Comparison of ENCODE assay signal across 4 fruit fly cellular contexts in the genomic region with DNA sequence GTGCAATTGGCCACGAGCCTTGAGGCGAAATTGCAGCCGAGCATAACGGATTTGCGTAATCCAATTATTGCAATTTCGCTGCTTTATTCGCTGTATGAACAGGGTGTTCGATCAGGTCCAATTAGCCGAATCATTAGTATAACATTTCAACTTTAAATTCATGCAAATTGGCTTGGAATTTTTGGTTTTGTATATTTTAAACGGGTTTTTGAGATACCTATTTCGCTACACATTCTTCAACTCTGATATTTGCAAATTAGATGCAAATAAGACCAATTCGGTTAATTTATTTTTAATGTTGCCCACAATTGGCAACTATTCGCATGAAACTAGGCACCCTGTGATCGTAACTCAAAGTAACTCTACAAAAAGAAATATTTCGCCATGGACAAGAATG.
TF ChIP-seq lines count a peak whose summit lies in the region.

No protein-coding gene starts in this region.

TF ChIP-seq in whole organism, adult, 20 proteins besides CTCF, POLR2A, EP300 and RAD21 (continued from another document):
- no peak for TF ChIP-seq kay (GFP tag; lab: Kevin White, UChicago; ENCODE audit: borderline replicate concordance)
- peak; percentile 70 for TF ChIP-seq tj (GFP tag; optimal IDR thresholded peaks at IDR 0.05; lab: Kevin White, UChicago)
- peak; percentile 48 for TF ChIP-seq CG5204 (GFP tag; optimal IDR thresholded peaks at IDR 0.05; lab: Kevin White, UChicago)

TF ChIP-seq in whole organism, embryonic, 481 proteins besides CTCF, POLR2A, EP300 and RAD21 (continued from another document and continues in another):
- TF ChIP-seq Pdp1 (GFP tag; optimal IDR thresholded peaks at IDR 0.05; lab: Kevin White, UChicago) (peak in 1 of 2 experiments; percentile 22), insv (GFP tag; optimal IDR thresholded peaks at IDR 0.05; lab: Kevin White, UChicago) (no peak), CG12769 (tag; optimal IDR thresholded peaks at IDR 0.05; lab: Kevin White, UChicago) (peak; percentile 44), hth (optimal IDR thresholded peaks at IDR 0.05; lab: Kevin White, UChicago) (no peak), lov (optimal IDR thresholded peaks at IDR 0.05; lab: Kevin White, UChicago) (no peak), lov (GFP tag; IDR thresholded peaks at IDR 0.05; lab: Robert Waterston, UW) (no peak), CG33557 (GFP tag; optimal IDR thresholded peaks at IDR 0.05; lab: Kevin White, UChicago) (no peak), caup (GFP tag; optimal IDR thresholded peaks at IDR 0.05; lab: Kevin White, UChicago; ENCODE audit: severe bottlenecking) (no peak), ems (GFP tag; optimal IDR thresholded peaks at IDR 0.05; lab: Kevin White, UChicago) (no peak), Hmr (GFP tag; optimal IDR thresholded peaks at IDR 0.05; lab: Kevin White, UChicago) (no peak), tx (GFP tag; optimal IDR thresholded peaks at IDR 0.05; lab: Kevin White, UChicago) (peak; percentile 12), gsb (GFP tag; IDR thresholded peaks at IDR 0.05; lab: Robert Waterston, UW) (0 out of 2 replicates have a peak, but pooled peaks have one; percentile 21), CG4730 (GFP tag; IDR thresholded peaks at IDR 0.05; lab: Robert Waterston, UW) (no peak), phol (tag; optimal IDR thresholded peaks at IDR 0.05; lab: Kevin White, UChicago) (peak; percentile 10), CG9215 (GFP tag; IDR thresholded peaks at IDR 0.05; lab: Robert Waterston, UW) (no peak), pan (optimal IDR thresholded peaks at IDR 0.05; lab: Kevin White, UChicago) (no peak), pan (GFP tag; optimal IDR thresholded peaks at IDR 0.05 in 1 of 2, IDR thresholded peaks at IDR 0.05 in 1 of 2) (no peak), Ets65A (GFP tag; lab: Kevin White, UChicago) (peak; percentile 94), CG3847 (GFP tag; IDR thresholded peaks at IDR 0.05; lab: Robert Waterston, UW) (peak; percentile 27), CG8290 (GFP tag; optimal IDR thresholded peaks at IDR 0.05; lab: Kevin White, UChicago) (no peak), CG8290 (tag; optimal IDR thresholded peaks at IDR 0.05; lab: Kevin White, UChicago) (peak in 1 of 2 experiments; percentile 13), Sin3A (optimal IDR thresholded peaks at IDR 0.05; lab: Kevin White, UChicago) (no peak), tgo (GFP tag; IDR thresholded peaks at IDR 0.05; lab: Robert Waterston, UW) (no peak; the same call in 2 of the 3 replicates), B-H2 (GFP tag; optimal IDR thresholded peaks at IDR 0.05; lab: Kevin White, UChicago) (no peak), fu2 (GFP tag; optimal IDR thresholded peaks at IDR 0.05; lab: Kevin White, UChicago) (peak; percentile 43), trh (GFP tag; optimal IDR thresholded peaks at IDR 0.05; lab: Kevin White, UChicago) (no peak), Mrtf (GFP tag; IDR thresholded peaks at IDR 0.05; lab: Robert Waterston, UW) (no peak), CG11093 (GFP tag; IDR thresholded peaks at IDR 0.05; lab: Robert Waterston, UW) (no peak), CG31388 (GFP tag; optimal IDR thresholded peaks at IDR 0.05; lab: Kevin White, UChicago) (no peak), slbo (GFP tag; IDR thresholded peaks at IDR 0.05; lab: Robert Waterston, UW) (peak; percentile 41; the same call in 1 of the 2 replicates), CG17359 (tag; optimal IDR thresholded peaks at IDR 0.05; lab: Kevin White, UChicago) (no peak), NfI (GFP tag; optimal IDR thresholded peaks at IDR 0.05; lab: Kevin White, UChicago) (peak; percentile 19), btn (GFP tag; optimal IDR thresholded peaks at IDR 0.05; lab: Kevin White, UChicago) (peak; percentile 2), sens (GFP tag; lab: Kevin White, UChicago) (peak; percentile 87), Xrp1 (GFP tag; IDR thresholded peaks at IDR 0.05; lab: Robert Waterston, UW) (no peak), gcm2 (GFP tag; optimal IDR thresholded peaks at IDR 0.05; lab: Kevin White, UChicago) (peak; percentile 16), gro (GFP tag; optimal IDR thresholded peaks at IDR 0.05; lab: Kevin White, UChicago) (peak; percentile 20), Oli (tag; optimal IDR thresholded peaks at IDR 0.05; lab: Kevin White, UChicago) (peak; percentile 11), CG7839 (tag; optimal IDR thresholded peaks at IDR 0.05; lab: Kevin White, UChicago) (peak; percentile 12), CG5245 (GFP tag; optimal IDR thresholded peaks at IDR 0.05; lab: Kevin White, UChicago) (no peak), unpg (GFP tag; optimal IDR thresholded peaks at IDR 0.05; lab: Kevin White, UChicago) (peak; percentile 42), Sox102F (GFP tag; optimal IDR thresholded peaks at IDR 0.05; lab: Kevin White, UChicago) (peak; percentile 63), z (GFP tag; IDR thresholded peaks at IDR 0.05; lab: Robert Waterston, UW) (no peak)

TF ChIP-seq in whole organism, prepupa, 60 proteins besides CTCF, POLR2A, EP300 and RAD21 (continued from another document):
- TF ChIP-seq Gug (GFP tag; IDR thresholded peaks at IDR 0.05; lab: Robert Waterston, UW), result peak; percentile 87
- peak; percentile 53 for TF ChIP-seq esn (GFP tag; optimal IDR thresholded peaks at IDR 0.05; lab: Kevin White, UChicago)
- peak in 1 of 2 experiments; percentile 68 for TF ChIP-seq ss (GFP tag; optimal IDR thresholded peaks at IDR 0.05; lab: Kevin White, UChicago)
- TF ChIP-seq fd85E (GFP tag; optimal IDR thresholded peaks at IDR 0.05; lab: Kevin White, UChicago), result peak; percentile 83
- TF ChIP-seq CG4318 (GFP tag; optimal IDR thresholded peaks at IDR 0.05; lab: Kevin White, UChicago), result peak; percentile 93
- TF ChIP-seq eg (GFP tag; IDR thresholded peaks at IDR 0.05; lab: Robert Waterston, UW), result peak; percentile 93
- TF ChIP-seq CG6163 (GFP tag; IDR thresholded peaks at IDR 0.05; lab: Robert Waterston, UW), result peak; percentile 87
- TF ChIP-seq CG11294 (GFP tag; IDR thresholded peaks at IDR 0.05; lab: Robert Waterston, UW), result peak; percentile 89
- no peak for TF ChIP-seq vri (GFP tag; optimal IDR thresholded peaks at IDR 0.05; lab: Kevin White, UChicago)
- peak; percentile 88 for TF ChIP-seq Sox15 (GFP tag; optimal IDR thresholded peaks at IDR 0.05; lab: Kevin White, UChicago)
- peak; percentile 20 for TF ChIP-seq Met (GFP tag; optimal IDR thresholded peaks at IDR 0.05; lab: Kevin White, UChicago)
- peak; percentile 92 for TF ChIP-seq CG3032 (tag; optimal IDR thresholded peaks at IDR 0.05; lab: Kevin White, UChicago)
- TF ChIP-seq CG9139 (GFP tag; optimal IDR thresholded peaks at IDR 0.05; lab: Kevin White, UChicago), result peak; percentile 28
- peak; percentile 73 for TF ChIP-seq Hr38 (GFP tag; optimal IDR thresholded peaks at IDR 0.05; lab: Kevin White, UChicago)
- peak; percentile 74 for TF ChIP-seq Smox (GFP tag; optimal IDR thresholded peaks at IDR 0.05; lab: Kevin White, UChicago)
- TF ChIP-seq Hr39 (GFP tag; optimal IDR thresholded peaks at IDR 0.05; lab: Kevin White, UChicago), result peak; percentile 75
- TF ChIP-seq CG6808 (GFP tag; optimal IDR thresholded peaks at IDR 0.05; lab: Kevin White, UChicago), result peak; percentile 87
- TF ChIP-seq net (GFP tag; optimal IDR thresholded peaks at IDR 0.05; lab: Kevin White, UChicago), result peak; percentile 95
- peak; percentile 94 for TF ChIP-seq CG3919 (GFP tag; optimal IDR thresholded peaks at IDR 0.05; lab: Kevin White, UChicago)
- peak; percentile 72 for TF ChIP-seq CG11902 (GFP tag; optimal IDR thresholded peaks at IDR 0.05; lab: Kevin White, UChicago)
- peak; percentile 90 for TF ChIP-seq fd59A (GFP tag; optimal IDR thresholded peaks at IDR 0.05; lab: Kevin White, UChicago)
- peak; percentile 93 to 97 for TF ChIP-seq salr (GFP tag; optimal IDR thresholded peaks at IDR 0.05; lab: Kevin White, UChicago)
- peak; percentile 81 for TF ChIP-seq CG6792 (GFP tag; optimal IDR thresholded peaks at IDR 0.05; lab: Kevin White, UChicago)
- TF ChIP-seq dsx (GFP tag; optimal IDR thresholded peaks at IDR 0.05; lab: Kevin White, UChicago; ENCODE audit: poor library complexity, severe bottlenecking), result peak; percentile 86
- peak; percentile 65 for TF ChIP-seq CG34406 (GFP tag; optimal IDR thresholded peaks at IDR 0.05; lab: Kevin White, UChicago)
- peak; percentile 95 for TF ChIP-seq dac (GFP tag; optimal IDR thresholded peaks at IDR 0.05; lab: Kevin White, UChicago)
- peak; percentile 97 for TF ChIP-seq OdsH (GFP tag; optimal IDR thresholded peaks at IDR 0.05; lab: Kevin White, UChicago)
- TF ChIP-seq Eip93F (GFP tag; optimal IDR thresholded peaks at IDR 0.05; lab: Kevin White, UChicago), result no peak
- TF ChIP-seq CG6276 (GFP tag; optimal IDR thresholded peaks at IDR 0.05; lab: Kevin White, UChicago), result peak; percentile 89
- peak; percentile 77 for TF ChIP-seq spab (GFP tag; optimal IDR thresholded peaks at IDR 0.05; lab: Kevin White, UChicago)
- TF ChIP-seq CG6854 (GFP tag; optimal IDR thresholded peaks at IDR 0.05; lab: Kevin White, UChicago), result no peak
- TF ChIP-seq Lpt (GFP tag; optimal IDR thresholded peaks at IDR 0.05; lab: Kevin White, UChicago), result peak; percentile 89
- peak; percentile 48 for TF ChIP-seq Ets21C (GFP tag; optimal IDR thresholded peaks at IDR 0.05; lab: Kevin White, UChicago)
- TF ChIP-seq Blimp-1 (GFP tag; optimal IDR thresholded peaks at IDR 0.05; lab: Kevin White, UChicago), result no peak
- TF ChIP-seq Hr4 (GFP tag; optimal IDR thresholded peaks at IDR 0.05; lab: Kevin White, UChicago), result peak; percentile 97
- TF ChIP-seq Eip78C (GFP tag; lab: Kevin White, UChicago), result peak; percentile 99
- TF ChIP-seq CG15336 (GFP tag; IDR thresholded peaks at IDR 0.05; lab: Robert Waterston, UW), result peak; percentile 96
- TF ChIP-seq CG10669 (GFP tag; optimal IDR thresholded peaks at IDR 0.05; lab: Kevin White, UChicago), result peak; percentile 94
- TF ChIP-seq CG11762 (GFP tag; optimal IDR thresholded peaks at IDR 0.05; lab: Kevin White, UChicago; ENCODE audit: insufficient read depth), result peak; percentile 95
- TF ChIP-seq CG31627 (GFP tag; optimal IDR thresholded peaks at IDR 0.05; lab: Kevin White, UChicago), result peak; percentile 81
- peak; percentile 94 for TF ChIP-seq CG7368 (GFP tag; optimal IDR thresholded peaks at IDR 0.05; lab: Kevin White, UChicago)
TF ChIP-seq in whole organism, prepupa: peak in this region for 54.

TF ChIP-seq in whole organism, pupa, 21 proteins besides CTCF, POLR2A, EP300 and RAD21 (continued from another document):
- peak; percentile 94 for TF ChIP-seq CG4496 (GFP tag; IDR thresholded peaks at IDR 0.05; lab: Robert Waterston, UW)
